Fruit fly (Drosophila melanogaster) whole organism, embryonic: Measurements from ENCODE around the gene CG10793.
A peak's percentile ranks its signal among the peaks of the same experiment; 100 is the strongest.

Experiments used
- Atf6 ChIP-seq: fragments of 200-800 bp; sonication (Bioruptor generic); IDR thresholded peaks from 2 replicates; pipeline ENCODE4 v1.3.6; 2022; ENCODE audit warnings: missing biosample characterization, missing genetic modification characterization
- CG10543 ChIP-seq: fragments of 200-800 bp; sonication (Bioruptor generic); optimal IDR thresholded peaks from 3 replicates; lab custom pipeline; 2017; ENCODE audit warnings: missing biosample characterization, mild to moderate bottlenecking, missing genetic modification characterization, moderate library complexity
- CG10979 ChIP-seq: fragments of 200-800 bp; sonication (Bioruptor generic); optimal IDR thresholded peaks from 2 replicates; lab custom pipeline; 2018; ENCODE audit warnings: missing biosample characterization, mild to moderate bottlenecking, missing genetic modification characterization, moderate library complexity
- CG13296 ChIP-seq: fragments of 200-800 bp; sonication (Bioruptor generic); optimal IDR thresholded peaks from 3 replicates; lab custom pipeline; 2018; ENCODE audit warnings: missing biosample characterization, mild to moderate bottlenecking, missing genetic modification characterization
- CG14050 ChIP-seq: fragments of 200-800 bp; sonication (Bioruptor generic); IDR thresholded peaks from 3 replicates; pipeline ENCODE4 v1.3.6; 2022; ENCODE audit warnings: missing biosample characterization, missing genetic modification characterization
- CG14710 ChIP-seq: fragments of 200-800 bp; sonication (Bioruptor generic); optimal IDR thresholded peaks from 3 replicates; lab custom pipeline; 2019; ENCODE audit warnings: missing biosample characterization, mild to moderate bottlenecking, missing genetic modification characterization, moderate library complexity
- CG1832 ChIP-seq: fragments of 200-800 bp; sonication (Bioruptor generic); optimal IDR thresholded peaks from 2 replicates; lab custom pipeline; 2017; ENCODE audit warnings: missing biosample characterization, mild to moderate bottlenecking, missing genetic modification characterization, inconsistent platforms
- CG2678 ChIP-seq: fragments of 200-800 bp; sonication (Bioruptor generic); optimal IDR thresholded peaks from 3 replicates; lab custom pipeline; 2019; ENCODE audit warnings: missing biosample characterization, mild to moderate bottlenecking, missing genetic modification characterization, moderate library complexity
- CG31365 ChIP-seq: fragments of 200-800 bp; sonication (Bioruptor generic); optimal IDR thresholded peaks from 2 replicates; lab custom pipeline; 2018; ENCODE audit warnings: missing biosample characterization, mild to moderate bottlenecking, missing genetic modification characterization
- CG33213 ChIP-seq: fragments of 200-800 bp; sonication (Bioruptor generic); optimal IDR thresholded peaks from 3 replicates; lab custom pipeline; 2016; ENCODE audit warnings: missing biosample characterization, missing genetic modification characterization
- CG4360 ChIP-seq: fragments of 200-800 bp; sonication (Bioruptor generic); IDR thresholded peaks from 2 replicates; pipeline ENCODE4 v1.3.6; 2022; ENCODE audit warnings: missing biosample characterization, missing genetic modification characterization
- CG4730 ChIP-seq: fragments of 200-800 bp; sonication (Bioruptor generic); IDR thresholded peaks from 2 replicates; pipeline ENCODE4 v1.3.6; 2022; ENCODE audit warnings: missing biosample characterization, missing genetic modification characterization
- CG6765 ChIP-seq: fragments of 200-800 bp; sonication (Bioruptor generic); optimal IDR thresholded peaks from 3 replicates; lab custom pipeline; 2017; ENCODE audit warnings: missing biosample characterization, mild to moderate bottlenecking, missing genetic modification characterization
- CG6813 ChIP-seq: fragments of 200-800 bp; sonication (Bioruptor generic); optimal IDR thresholded peaks from 2 replicates; lab custom pipeline; 2017; ENCODE audit warnings: missing biosample characterization, missing genetic modification characterization, mild to moderate bottlenecking, moderate library complexity, missing genetic modification reagents
- CG8089 ChIP-seq: fragments of 200-800 bp; sonication (Bioruptor generic); optimal IDR thresholded peaks from 3 replicates; lab custom pipeline; 2016; ENCODE audit warnings: missing biosample characterization, missing genetic modification characterization
- CG8290 ChIP-seq, 3 experiments: fragments of 200-800 bp; sonication (Bioruptor generic); optimal IDR thresholded peaks; 2 replicates each; lab custom pipeline; 2016 to 2019; ENCODE audit warnings: missing biosample characterization in 3 of 3, missing genetic modification characterization in 3 of 3, mild to moderate bottlenecking in 2 of 3, moderate library complexity in 1 of 3
- CG9215 ChIP-seq: fragments of 200-800 bp; sonication (Bioruptor generic); IDR thresholded peaks from 2 replicates; pipeline ENCODE4 v1.3.6; 2022; ENCODE audit warnings: missing biosample characterization, missing genetic modification characterization
- CG9876 ChIP-seq: fragments of 200-800 bp; sonication (Bioruptor generic); optimal IDR thresholded peaks from 2 replicates; lab custom pipeline; 2016; ENCODE audit warnings: missing biosample characterization, missing genetic modification characterization
- Dfd ChIP-seq, 2 experiments: fragments of >200 bp; optimal IDR thresholded peaks; 2 replicates each; lab custom pipeline; 2017; ENCODE audit warnings: missing biosample characterization in 2 of 2, missing genetic modification characterization in 2 of 2
- Drgx ChIP-seq: fragments of 200-800 bp; sonication (Bioruptor generic); IDR thresholded peaks from 2 replicates; pipeline ENCODE4 v1.3.6; 2022; ENCODE audit warnings: missing biosample characterization, missing genetic modification characterization
- E2f2 ChIP-seq: fragments of 200-800 bp; sonication (Bioruptor generic); IDR thresholded peaks from 2 replicates; pipeline ENCODE4 v1.3.6; 2022; ENCODE audit warnings: missing biosample characterization, missing genetic modification characterization
- Fer1 ChIP-seq: fragments of 200-800 bp; sonication (Bioruptor generic); optimal IDR thresholded peaks from 2 replicates; lab custom pipeline; 2017; ENCODE audit warnings: missing biosample characterization, mild to moderate bottlenecking, missing genetic modification characterization
- Hmx ChIP-seq: fragments of 200-800 bp; sonication (Bioruptor generic); optimal IDR thresholded peaks from 2 replicates; lab custom pipeline; 2016; ENCODE audit warnings: missing biosample characterization, missing genetic modification characterization
- Jarid2 ChIP-seq: fragments of 200-800 bp; sonication (Bioruptor generic); optimal IDR thresholded peaks from 3 replicates; lab custom pipeline; 2017; ENCODE audit warnings: mild to moderate bottlenecking, missing biosample characterization, missing genetic modification reagents, missing genetic modification characterization
- Myb ChIP-seq: fragments of 200-800 bp; sonication (Bioruptor generic); optimal IDR thresholded peaks from 2 replicates; lab custom pipeline; 2016; ENCODE audit warnings: missing biosample characterization, missing genetic modification characterization
- NFAT ChIP-seq: fragments of 200-800 bp; sonication (Bioruptor generic); IDR thresholded peaks from 2 replicates; pipeline ENCODE4 v1.3.6; 2022; ENCODE audit warnings: missing biosample characterization, missing genetic modification characterization
- Nf-YB ChIP-seq: fragments of 200-800 bp; sonication (Bioruptor generic); optimal IDR thresholded peaks from 3 replicates; lab custom pipeline; 2019; ENCODE audit warnings: missing biosample characterization, mild to moderate bottlenecking, missing genetic modification characterization, moderate library complexity
- Poxn ChIP-seq: fragments of 200-800 bp; sonication (Bioruptor generic); IDR thresholded peaks from 2 replicates; pipeline ENCODE4 v1.3.6; 2022; ENCODE audit warnings: missing biosample characterization, missing genetic modification characterization
- Rx ChIP-seq: fragments of 200-800 bp; sonication (Bioruptor generic); IDR thresholded peaks from 2 replicates; pipeline ENCODE4 v1.3.6; 2022; ENCODE audit warnings: missing biosample characterization, missing genetic modification characterization
- Sox100B ChIP-seq: fragments of 200-800 bp; sonication (Bioruptor generic); optimal IDR thresholded peaks from 3 replicates; lab custom pipeline; 2018; ENCODE audit warnings: missing biosample characterization, mild to moderate bottlenecking, missing genetic modification characterization
- Ssrp ChIP-seq: fragments of 200-800 bp; sonication (Bioruptor generic); optimal IDR thresholded peaks from 2 replicates; lab custom pipeline; 2018; ENCODE audit warnings: missing biosample characterization, mild to moderate bottlenecking, missing genetic modification characterization, moderate library complexity
- TFAM ChIP-seq: fragments of 200-800 bp; sonication (Bioruptor generic); optimal IDR thresholded peaks from 2 replicates; lab custom pipeline; 2017; ENCODE audit warnings: missing biosample characterization, missing genetic modification characterization, inconsistent platforms
- Trl ChIP-seq, 3 experiments: fragments of >200 bp in 2 of 3; fragments of 200-800 bp in 1 of 3; sonication (Bioruptor generic) in 1 of 3; optimal IDR thresholded peaks; 2 replicates in 1 of 3; 3 replicates in 2 of 3; lab custom pipeline; 2016 to 2017; ENCODE audit warnings: missing biosample characterization in 1 of 3, missing genetic modification characterization in 1 of 3
- aop ChIP-seq: fragments of 200-800 bp; sonication (Bioruptor generic); IDR thresholded peaks from 2 replicates; pipeline ENCODE4 v1.3.6; 2022; ENCODE audit warnings: missing biosample characterization, missing genetic modification characterization
- br ChIP-seq: fragments of >200 bp; optimal IDR thresholded peaks from 2 replicates; lab custom pipeline; 2017
- btn ChIP-seq: fragments of 200-800 bp; sonication (Bioruptor generic); optimal IDR thresholded peaks from 2 replicates; lab custom pipeline; 2016; ENCODE audit warnings: missing biosample characterization, missing genetic modification characterization
- dysf ChIP-seq: fragments of 200-800 bp; sonication (Bioruptor generic); IDR thresholded peaks from 3 replicates; pipeline ENCODE4 v1.3.6; 2022; ENCODE audit warnings: missing biosample characterization, missing genetic modification characterization
- fd102C ChIP-seq: fragments of 200-800 bp; sonication (Bioruptor generic); optimal IDR thresholded peaks from 2 replicates; lab custom pipeline; 2018; ENCODE audit warnings: missing biosample characterization, mild to moderate bottlenecking, missing genetic modification characterization, moderate library complexity
- fu2 ChIP-seq: fragments of 200-800 bp; sonication (Bioruptor generic); optimal IDR thresholded peaks from 2 replicates; lab custom pipeline; 2016; ENCODE audit warnings: missing biosample characterization, missing genetic modification characterization
- gro ChIP-seq: fragments of 200-800 bp; sonication (Bioruptor generic); optimal IDR thresholded peaks from 2 replicates; lab custom pipeline; 2016; ENCODE audit warnings: missing biosample characterization, missing genetic modification characterization
- ham ChIP-seq: fragments of 200-800 bp; sonication (Bioruptor generic); IDR thresholded peaks from 2 replicates; pipeline ENCODE4 v1.3.6; 2022; ENCODE audit warnings: missing biosample characterization, missing genetic modification characterization
- insv ChIP-seq, 2 experiments: fragments of 200-800 bp; sonication (Bioruptor generic); optimal IDR thresholded peaks; 3 replicates each; lab custom pipeline; 2016 to 2018; ENCODE audit warnings: missing biosample characterization in 2 of 2, missing genetic modification characterization in 2 of 2
- luna ChIP-seq: fragments of 200-800 bp; sonication (Bioruptor generic); optimal IDR thresholded peaks from 2 replicates; lab custom pipeline; 2016; ENCODE audit warnings: missing biosample characterization, missing genetic modification characterization
- phol ChIP-seq: fragments of 200-800 bp; sonication (Bioruptor generic); optimal IDR thresholded peaks from 3 replicates; lab custom pipeline; 2018; ENCODE audit warnings: missing biosample characterization, mild to moderate bottlenecking, missing genetic modification characterization, moderate library complexity
- psq ChIP-seq: fragments of 200-800 bp; sonication (Bioruptor generic); optimal IDR thresholded peaks from 2 replicates; lab custom pipeline; 2017; ENCODE audit warnings: missing biosample characterization, missing genetic modification characterization
- rib ChIP-seq: fragments of 200-800 bp; sonication (Bioruptor generic); IDR thresholded peaks from 2 replicates; pipeline ENCODE4 v1.3.6; 2022; ENCODE audit warnings: missing biosample characterization, missing genetic modification characterization
- sens ChIP-seq: fragments of 200-800 bp; sonication (Bioruptor generic); peaks from one replicate; lab custom pipeline; 2016; ENCODE audit warnings: missing biosample characterization, missing genetic modification characterization
- sna ChIP-seq: fragments of 200-800 bp; sonication (Bioruptor generic); IDR thresholded peaks from 2 replicates; pipeline ENCODE4 v1.3.6; 2022; ENCODE audit warnings: missing biosample characterization, missing genetic modification characterization; ENCODE audit not compliant: partially characterized antibody
- sug ChIP-seq: fragments of 200-800 bp; optimal IDR thresholded peaks from 2 replicates; lab custom pipeline; 2019; ENCODE audit warnings: missing biosample characterization, mild to moderate bottlenecking, missing genetic modification characterization, moderate library complexity
- ttk ChIP-seq: fragments of 200-800 bp; sonication (Bioruptor generic); IDR thresholded peaks from 2 replicates; pipeline ENCODE4 v2.1.2; 2022; ENCODE audit warnings: missing biosample characterization, missing genetic modification characterization
- zf30C ChIP-seq: fragments of 200-800 bp; sonication (Bioruptor generic); optimal IDR thresholded peaks from 3 replicates; lab custom pipeline; 2018; ENCODE audit warnings: missing biosample characterization, mild to moderate bottlenecking, missing genetic modification characterization

Gene CG10793

dm6 chrX:3310827-3311226 lies 5.4 kb downstream of the CG10793 start (continued):
- peak; percentile 91 for TF ChIP-seq Fer1 (GFP tag; lab: Kevin White, UChicago)
- no peak for TF ChIP-seq Jarid2 (GFP tag; lab: Kevin White, UChicago)
- no peak for TF ChIP-seq Dfd (GFP tag; optimal IDR thresholded peaks at IDR 0.05; lab: Kevin White, UChicago)
- peak; percentile 30 for TF ChIP-seq fd102C (GFP tag; lab: Kevin White, UChicago)
- peak; percentile 84 for TF ChIP-seq CG10543
- peak; percentile 83 for TF ChIP-seq Drgx (GFP tag; lab: Robert Waterston, UW)
- TF ChIP-seq CG33213 = peak; percentile 47
- peak; percentile 87 for TF ChIP-seq gro
- peak; percentile 90 for TF ChIP-seq CG2678
- TF ChIP-seq CG4360 (GFP tag; lab: Robert Waterston, UW) = peak; percentile 72
- peak; percentile 72 for TF ChIP-seq CG6813 (GFP tag; lab: Kevin White, UChicago)
- TF ChIP-seq dysf (GFP tag; lab: Robert Waterston, UW) = peak; percentile 87
- TF ChIP-seq phol (tag; lab: Kevin White, UChicago) = peak; percentile 75
- TF ChIP-seq E2f2 (GFP tag; lab: Robert Waterston, UW) = peak; percentile 65
- TF ChIP-seq luna (GFP tag; lab: Kevin White, UChicago) = peak; percentile 57
- TF ChIP-seq insv (GFP tag; optimal IDR thresholded peaks at IDR 0.05; lab: Kevin White, UChicago) = peak in 1 of 2 experiments; percentile 30
- peak; percentile 75 for TF ChIP-seq CG10979
- TF ChIP-seq CG14050 (GFP tag; lab: Robert Waterston, UW) = peak; percentile 77
- TF ChIP-seq Nf-YB (GFP tag; lab: Kevin White, UChicago) = peak; percentile 72
- TF ChIP-seq fu2 (GFP tag; lab: Kevin White, UChicago) = peak; percentile 61
- TF ChIP-seq psq = peak; percentile 29
- TF ChIP-seq CG8290 (GFP tag; optimal IDR thresholded peaks at IDR 0.05; lab: Kevin White, UChicago) = peak; percentile 6
- TF ChIP-seq CG8290 (tag; optimal IDR thresholded peaks at IDR 0.05; lab: Kevin White, UChicago) = peak in 1 of 2 experiments; percentile 83
- peak; percentile 70 for TF ChIP-seq CG9215 (GFP tag; lab: Robert Waterston, UW)
- peak; percentile 82 for TF ChIP-seq CG13296 (GFP tag; lab: Kevin White, UChicago)
- TF ChIP-seq Trl (optimal IDR thresholded peaks at IDR 0.05; lab: Kevin White, UChicago) = no peak
- peak; percentile 59 for TF ChIP-seq Trl (GFP tag; optimal IDR thresholded peaks at IDR 0.05; lab: Kevin White, UChicago)
- peak; percentile 80 for TF ChIP-seq Atf6 (GFP tag; lab: Robert Waterston, UW)
- peak; percentile 74 for TF ChIP-seq Ssrp (tag; lab: Kevin White, UChicago)
- no peak for TF ChIP-seq br
- TF ChIP-seq TFAM (GFP tag; lab: Kevin White, UChicago) = no peak
- TF ChIP-seq btn = peak; percentile 55
- peak; percentile 67 for TF ChIP-seq Myb
- peak; percentile 63 for TF ChIP-seq rib (GFP tag; lab: Robert Waterston, UW)
- peak; percentile 65 for TF ChIP-seq CG4730 (GFP tag; lab: Robert Waterston, UW)
- peak; percentile 79 for TF ChIP-seq sug (tag; lab: Kevin White, UChicago)
- peak; percentile 56 for TF ChIP-seq Sox100B
- TF ChIP-seq sna = no peak
- TF ChIP-seq Rx (GFP tag; lab: Robert Waterston, UW) = peak; percentile 82
- peak; percentile 71 for TF ChIP-seq NFAT (GFP tag; lab: Robert Waterston, UW)
- TF ChIP-seq CG9876 (GFP tag; lab: Kevin White, UChicago) = peak; percentile 70
- TF ChIP-seq ttk = peak; percentile 89
- TF ChIP-seq Poxn (GFP tag; lab: Robert Waterston, UW) = no peak
- peak; percentile 75 for TF ChIP-seq CG6765 (GFP tag; lab: Kevin White, UChicago)
- no peak for TF ChIP-seq CG1832
- TF ChIP-seq CG8089 (GFP tag; lab: Kevin White, UChicago) = peak; percentile 58
- peak; percentile 94 for TF ChIP-seq sens (GFP tag; lab: Kevin White, UChicago)
- TF ChIP-seq CG14710 (tag; lab: Kevin White, UChicago) = peak; percentile 55
- peak; percentile 55 for TF ChIP-seq CG31365
- TF ChIP-seq zf30C = no peak
- TF ChIP-seq aop (GFP tag; lab: Robert Waterston, UW) = no peak
- peak; percentile 56; the same call in 1 of the 2 replicates for TF ChIP-seq ham (GFP tag; lab: Robert Waterston, UW)
- TF ChIP-seq Hmx (GFP tag; lab: Kevin White, UChicago) = no peak
